Fruit fly (Drosophila melanogaster) whole organism, pupa: ENCODE data around the gene CG9213.

Experiments used
- CG14655 ChIP-seq: fragments of 200-800 bp; sonication (Bioruptor generic); optimal IDR thresholded peaks from 3 replicates; lab custom pipeline; 2017; ENCODE audit warnings: mild to moderate bottlenecking, missing biosample characterization, missing genetic modification reagents, missing genetic modification characterization
- CG4496 ChIP-seq: fragments of 200-800 bp; sonication (Bioruptor generic); IDR thresholded peaks from 3 replicates; pipeline ENCODE4 v1.3.6; 2022; ENCODE audit warnings: missing biosample characterization, missing genetic modification characterization
- CG8159 ChIP-seq: fragments of 200-800 bp; sonication (Bioruptor generic); optimal IDR thresholded peaks from 3 replicates; lab custom pipeline; 2018; ENCODE audit warnings: missing biosample characterization, mild to moderate bottlenecking, missing genetic modification characterization, moderate library complexity
- Ets98B ChIP-seq: fragments of 200-800 bp; sonication (Bioruptor generic); IDR thresholded peaks from 2 replicates; pipeline ENCODE4 v1.3.6; 2022; ENCODE audit warnings: missing biosample characterization, missing genetic modification characterization
- Pif1A ChIP-seq: fragments of 200-800 bp; sonication (Bioruptor generic); optimal IDR thresholded peaks from 3 replicates; lab custom pipeline; 2016; ENCODE audit warnings: missing biosample characterization, missing genetic modification characterization
- Snoo ChIP-seq: fragments of 200-800 bp; sonication (Bioruptor generic); optimal IDR thresholded peaks from 3 replicates; lab custom pipeline; 2017; ENCODE audit warnings: missing biosample characterization, mild to moderate bottlenecking, missing genetic modification characterization, inconsistent platforms
- fd96Ca ChIP-seq: fragments of 200-800 bp; sonication (Bioruptor generic); IDR thresholded peaks from 3 replicates; pipeline ENCODE4 v1.3.6; 2022; ENCODE audit warnings: missing biosample characterization, missing genetic modification characterization
- rn ChIP-seq: fragments of 200-800 bp; sonication (Bioruptor generic); IDR thresholded peaks from 2 replicates; pipeline ENCODE4 v1.3.6; 2022; ENCODE audit warnings: missing biosample characterization, missing genetic modification characterization

DNA sequence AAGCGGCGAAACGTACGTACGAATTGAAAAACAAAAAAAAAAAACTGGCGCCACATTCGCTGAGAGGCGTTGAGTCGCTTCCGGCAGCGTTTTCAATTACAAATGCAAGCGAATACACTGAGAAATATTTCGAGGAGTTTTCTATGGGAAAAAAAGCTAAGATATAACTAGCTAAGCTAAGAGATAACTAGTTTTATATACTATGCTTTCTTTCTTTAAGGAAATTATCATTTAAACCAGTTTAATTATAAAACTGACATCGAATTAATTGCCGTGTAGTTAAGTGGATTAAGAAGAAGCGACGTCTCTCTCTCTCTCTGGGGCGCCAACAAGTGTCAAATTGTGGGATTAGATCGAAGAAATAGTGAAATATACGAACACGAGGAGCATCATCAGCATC, 41.1 kb upstream of the CG9213 start:
- TF ChIP-seq Pif1A (peak; percentile 28), fd96Ca (GFP tag; lab: Robert Waterston, UW) (no peak), CG14655 (GFP tag; lab: Kevin White, UChicago) (peak; percentile 73), CG4496 (GFP tag; lab: Robert Waterston, UW) (peak; percentile 77; the same call in 2 of the 3 replicates), Snoo (tag; lab: Kevin White, UChicago) (peak; percentile 33), Ets98B (peak; percentile 49), rn (GFP tag; lab: Robert Waterston, UW) (no peak), CG8159 (tag; lab: Kevin White, UChicago) (peak; percentile 51)
